Fruit fly (Drosophila melanogaster): ENCODE data around the gene CG8004.
A peak's percentile ranks its signal among the peaks of the same experiment; 100 is the strongest.

Gene CG8004

dm6 chr3L:19922833-19923745 is 5.2 kb downstream of the CG8004 start, which contains the start of gene Pfdn6 (continued):
- peak; percentile 78 for TF ChIP-seq ewg (GFP tag; optimal IDR thresholded peaks at IDR 0.05)
- TF ChIP-seq mam (GFP tag; optimal IDR thresholded peaks at IDR 0.05) = peak; percentile 63
- no peak for TF ChIP-seq salm (tag; optimal IDR thresholded peaks at IDR 0.05)
- peak; percentile 28 for TF ChIP-seq CG5245 (GFP tag; optimal IDR thresholded peaks at IDR 0.05)
- TF ChIP-seq tin (GFP tag; optimal IDR thresholded peaks at IDR 0.05) = peak; percentile 67
- peak; percentile 69; the same call in 1 of the 3 replicates for TF ChIP-seq CG3726 (GFP tag; IDR thresholded peaks at IDR 0.05)
- no peak for TF ChIP-seq CG11560 (tag; IDR thresholded peaks at IDR 0.05)
- peak; percentile 77 for TF ChIP-seq CG8944 (GFP tag; optimal IDR thresholded peaks at IDR 0.05)
- TF ChIP-seq lab (GFP tag; optimal IDR thresholded peaks at IDR 0.05) = no peak
- TF ChIP-seq Fer1 (GFP tag; optimal IDR thresholded peaks at IDR 0.05) = peak; percentile 47
- TF ChIP-seq CoRest (tag; optimal IDR thresholded peaks at IDR 0.05) = peak; percentile 82
- no peak for TF ChIP-seq CG5180 (GFP tag; optimal IDR thresholded peaks at IDR 0.05)
- TF ChIP-seq h (optimal IDR thresholded peaks at IDR 0.05) = no peak
- TF ChIP-seq CG12744 (GFP tag; optimal IDR thresholded peaks at IDR 0.05) = peak; percentile 49
- peak; percentile 54; the same call in 1 of the 2 replicates for TF ChIP-seq al (GFP tag; IDR thresholded peaks at IDR 0.05)
- peak; percentile 61; the same call in 1 of the 2 replicates for TF ChIP-seq Doc2 (GFP tag; IDR thresholded peaks at IDR 0.05)
- TF ChIP-seq CG43689 (GFP tag; IDR thresholded peaks at IDR 0.05) = no peak
- TF ChIP-seq Dfd (GFP tag; optimal IDR thresholded peaks at IDR 0.05) = peak in 1 of 2 experiments; percentile 26
- TF ChIP-seq fu2 (GFP tag; optimal IDR thresholded peaks at IDR 0.05) = peak; percentile 82
- TF ChIP-seq CG5953 (GFP tag; IDR thresholded peaks at IDR 0.05) = peak; percentile 49; the same call in 1 of the 2 replicates
- TF ChIP-seq otp (GFP tag; IDR thresholded peaks at IDR 0.05) = peak; percentile 55; the same call in 1 of the 3 replicates
- TF ChIP-seq CG18764 (GFP tag; optimal IDR thresholded peaks at IDR 0.05) = peak; percentile 92
- peak; percentile 87 for TF ChIP-seq wor (GFP tag; IDR thresholded peaks at IDR 0.05)
- peak; percentile 24 for TF ChIP-seq CG33557 (GFP tag; optimal IDR thresholded peaks at IDR 0.05)
- peak; percentile 39 for TF ChIP-seq E2f2 (GFP tag; IDR thresholded peaks at IDR 0.05)
- peak; percentile 51 for TF ChIP-seq CG8765 (GFP tag; IDR thresholded peaks at IDR 0.05)
- TF ChIP-seq gem (tag; optimal IDR thresholded peaks at IDR 0.05) = peak; percentile 93
- TF ChIP-seq bsh (GFP tag; optimal IDR thresholded peaks at IDR 0.05) = peak in 1 of 2 experiments; percentile 64
- peak; percentile 43; the same call in 1 of the 2 replicates for TF ChIP-seq CG11247 (GFP tag; IDR thresholded peaks at IDR 0.05)
- TF ChIP-seq Vsx1 (GFP tag; optimal IDR thresholded peaks at IDR 0.05) = no peak
- TF ChIP-seq CG12659 (GFP tag; optimal IDR thresholded peaks at IDR 0.05) = peak; percentile 80
- peak; percentile 64 for TF ChIP-seq az2 (GFP tag; optimal IDR thresholded peaks at IDR 0.05)
- peak; percentile 80 for TF ChIP-seq E2f1 (GFP tag; IDR thresholded peaks at IDR 0.05)
- TF ChIP-seq sens-2 (GFP tag; IDR thresholded peaks at IDR 0.05) = peak; percentile 50; the same call in 1 of the 2 replicates
- TF ChIP-seq ttk (GFP tag; IDR thresholded peaks at IDR 0.05) = no peak; the same call in 1 of the 2 replicates
- TF ChIP-seq CG12299 (tag; optimal IDR thresholded peaks at IDR 0.05) = peak; percentile 17
- TF ChIP-seq CG7987 (GFP tag; optimal IDR thresholded peaks at IDR 0.05) = no peak
- TF ChIP-seq Meics (GFP tag; optimal IDR thresholded peaks at IDR 0.05) = no peak
- TF ChIP-seq Fer2 (tag; optimal IDR thresholded peaks at IDR 0.05) = peak; percentile 5
- TF ChIP-seq H2.0 (GFP tag; IDR thresholded peaks at IDR 0.05) = peak; percentile 83
- no peak for TF ChIP-seq CG1832 (GFP tag; optimal IDR thresholded peaks at IDR 0.05)
- no peak; the same call in 2 of the 3 replicates for TF ChIP-seq zen2 (GFP tag; IDR thresholded peaks at IDR 0.05; ENCODE audit: partially characterized antibody)
- peak; percentile 86 for TF ChIP-seq Bteb2 (GFP tag; optimal IDR thresholded peaks at IDR 0.05)
- peak; percentile 73 for TF ChIP-seq CG34224 (GFP tag; IDR thresholded peaks at IDR 0.05; ENCODE audit: partially characterized antibody)
- TF ChIP-seq CG13123 (GFP tag; optimal IDR thresholded peaks at IDR 0.05) = peak; percentile 13
- peak; percentile 82 for TF ChIP-seq disco-r (GFP tag; optimal IDR thresholded peaks at IDR 0.05)
- TF ChIP-seq eve (GFP tag; optimal IDR thresholded peaks at IDR 0.05) = no peak
- TF ChIP-seq Xbp1 (GFP tag; optimal IDR thresholded peaks at IDR 0.05) = peak; percentile 84
